Fruit fly (Drosophila melanogaster) whole organism, embryonic: ENCODE measurements around the gene Bace.

ENCODE experiments used
- Atf3 ChIP-seq: fragments of 200-800 bp; sonication (Bioruptor generic); optimal IDR thresholded peaks from 3 replicates; lab custom pipeline; 2016; ENCODE audit warnings: missing biosample characterization, missing genetic modification characterization
- Bdp1 ChIP-seq: fragments of 200-800 bp; sonication (Bioruptor generic); optimal IDR thresholded peaks from 3 replicates; lab custom pipeline; 2016; ENCODE audit warnings: missing biosample characterization, missing genetic modification characterization
- Bgb ChIP-seq: fragments of 200-800 bp; sonication (Bioruptor generic); IDR thresholded peaks from 2 replicates; pipeline ENCODE4 v1.3.6; 2022; ENCODE audit warnings: missing biosample characterization, missing genetic modification characterization; ENCODE audit not compliant: partially characterized antibody
- Blimp-1 ChIP-seq: fragments of 200-800 bp; sonication (Bioruptor generic); optimal IDR thresholded peaks from 3 replicates; lab custom pipeline; 2018; ENCODE audit warnings: missing biosample characterization, missing genetic modification characterization, mild to moderate bottlenecking, moderate library complexity, missing genetic modification reagents
- CG10267 ChIP-seq: fragments of 200-800 bp; sonication (Bioruptor generic); optimal IDR thresholded peaks from 2 replicates; lab custom pipeline; 2018; ENCODE audit warnings: missing biosample characterization, mild to moderate bottlenecking, missing genetic modification characterization, moderate library complexity
- CG12104 ChIP-seq: fragments of 200-800 bp; sonication (Bioruptor generic); optimal IDR thresholded peaks from 3 replicates; lab custom pipeline; 2016; ENCODE audit warnings: missing biosample characterization, missing genetic modification characterization
- CG13287 ChIP-seq: fragments of 200-800 bp; sonication (Bioruptor generic); IDR thresholded peaks from 2 replicates; pipeline ENCODE4 v1.3.6; 2022; ENCODE audit warnings: missing biosample characterization, missing genetic modification characterization; ENCODE audit not compliant: partially characterized antibody
- CG13424 ChIP-seq: fragments of 200-800 bp; sonication (Bioruptor generic); optimal IDR thresholded peaks from 2 replicates; lab custom pipeline; 2019; ENCODE audit warnings: missing biosample characterization, mild to moderate bottlenecking, missing genetic modification characterization, moderate library complexity
- CG13624 ChIP-seq: fragments of 200-800 bp; sonication (Bioruptor generic); optimal IDR thresholded peaks from 2 replicates; lab custom pipeline; 2016; ENCODE audit warnings: missing biosample characterization, missing genetic modification characterization
- CG14710 ChIP-seq: fragments of 200-800 bp; sonication (Bioruptor generic); optimal IDR thresholded peaks from 3 replicates; lab custom pipeline; 2019; ENCODE audit warnings: missing biosample characterization, mild to moderate bottlenecking, missing genetic modification characterization, moderate library complexity
- CG15479 ChIP-seq: fragments of 200-800 bp; sonication (Bioruptor generic); optimal IDR thresholded peaks from 3 replicates; lab custom pipeline; 2019; ENCODE audit warnings: missing biosample characterization, mild to moderate bottlenecking, missing genetic modification characterization, moderate library complexity
- CG15514 ChIP-seq: fragments of 200-800 bp; sonication (Bioruptor generic); optimal IDR thresholded peaks from 3 replicates; lab custom pipeline; 2017; ENCODE audit warnings: missing biosample characterization, missing genetic modification characterization, mild to moderate bottlenecking, moderate library complexity, missing genetic modification reagents
- CG15601 ChIP-seq: fragments of 200-800 bp; sonication (Bioruptor generic); optimal IDR thresholded peaks from 3 replicates; lab custom pipeline; 2019; ENCODE audit warnings: missing biosample characterization, mild to moderate bottlenecking, missing genetic modification characterization, moderate library complexity
- CG1792 ChIP-seq: fragments of 200-800 bp; sonication (Bioruptor generic); optimal IDR thresholded peaks from 2 replicates; lab custom pipeline; 2016; ENCODE audit warnings: missing biosample characterization, missing genetic modification characterization
- CG1832 ChIP-seq: fragments of 200-800 bp; sonication (Bioruptor generic); optimal IDR thresholded peaks from 2 replicates; lab custom pipeline; 2017; ENCODE audit warnings: missing biosample characterization, mild to moderate bottlenecking, missing genetic modification characterization, inconsistent platforms
- CG18599 ChIP-seq: fragments of 200-800 bp; sonication (Bioruptor generic); optimal IDR thresholded peaks from 3 replicates; lab custom pipeline; 2017; ENCODE audit warnings: missing biosample characterization, missing genetic modification characterization, mild to moderate bottlenecking, moderate library complexity, missing genetic modification reagents
- CG30431 ChIP-seq: fragments of 200-800 bp; sonication (Bioruptor generic); optimal IDR thresholded peaks from 2 replicates; lab custom pipeline; 2017; ENCODE audit warnings: missing biosample characterization, missing genetic modification characterization
- CG3838 ChIP-seq: fragments of 200-800 bp; sonication (Bioruptor generic); optimal IDR thresholded peaks from 3 replicates; lab custom pipeline; 2016; ENCODE audit warnings: missing biosample characterization, missing genetic modification characterization
- CoRest ChIP-seq: fragments of 200-800 bp; sonication (Bioruptor generic); optimal IDR thresholded peaks from 3 replicates; lab custom pipeline; 2018; ENCODE audit warnings: missing biosample characterization, mild to moderate bottlenecking, missing genetic modification characterization, moderate library complexity
- D ChIP-seq, 2 experiments: fragments of 200-800 bp in 1 of 2; fragments of >200 bp in 1 of 2; sonication (Bioruptor generic) in 1 of 2; optimal IDR thresholded peaks; 2 replicates in 1 of 2; 3 replicates in 1 of 2; lab custom pipeline; 2017; ENCODE audit warnings: mild to moderate bottlenecking in 1 of 2, missing biosample characterization in 1 of 2, missing genetic modification characterization in 1 of 2, missing genetic modification reagents in 1 of 2
- Drgx ChIP-seq: fragments of 200-800 bp; sonication (Bioruptor generic); IDR thresholded peaks from 2 replicates; pipeline ENCODE4 v1.3.6; 2022; ENCODE audit warnings: missing biosample characterization, missing genetic modification characterization
- E2f2 ChIP-seq: fragments of 200-800 bp; sonication (Bioruptor generic); IDR thresholded peaks from 2 replicates; pipeline ENCODE4 v1.3.6; 2022; ENCODE audit warnings: missing biosample characterization, missing genetic modification characterization
- Ets97D ChIP-seq: fragments of 200-800 bp; sonication (Bioruptor generic); optimal IDR thresholded peaks from 3 replicates; lab custom pipeline; 2016; ENCODE audit warnings: missing biosample characterization, missing genetic modification characterization
- HLH54F ChIP-seq: fragments of 200-800 bp; sonication (Bioruptor generic); optimal IDR thresholded peaks from 3 replicates; lab custom pipeline; 2016; ENCODE audit warnings: missing biosample characterization, missing genetic modification characterization
- HmgD ChIP-seq: fragments of 200-800 bp; sonication (Bioruptor generic); optimal IDR thresholded peaks from 3 replicates; lab custom pipeline; 2016; ENCODE audit warnings: missing biosample characterization, missing genetic modification characterization
- HmgZ ChIP-seq: fragments of 200-800 bp; sonication (Bioruptor generic); optimal IDR thresholded peaks from 2 replicates; lab custom pipeline; 2018; ENCODE audit warnings: missing biosample characterization, mild to moderate bottlenecking, missing genetic modification characterization
- Jarid2 ChIP-seq: fragments of 200-800 bp; sonication (Bioruptor generic); optimal IDR thresholded peaks from 3 replicates; lab custom pipeline; 2017; ENCODE audit warnings: mild to moderate bottlenecking, missing biosample characterization, missing genetic modification reagents, missing genetic modification characterization
- Lhr ChIP-seq: fragments of 200-800 bp; sonication (Bioruptor generic); optimal IDR thresholded peaks from 3 replicates; lab custom pipeline; 2017; ENCODE audit warnings: mild to moderate bottlenecking, missing biosample characterization, missing genetic modification reagents, missing genetic modification characterization
- Lpt ChIP-seq: fragments of >200 bp; optimal IDR thresholded peaks from 2 replicates; lab custom pipeline; 2018; ENCODE audit warnings: missing biosample characterization, missing genetic modification characterization
- MTF-1 ChIP-seq: fragments of 200-800 bp; sonication (Bioruptor generic); optimal IDR thresholded peaks from 2 replicates; lab custom pipeline; 2018; ENCODE audit warnings: missing biosample characterization, mild to moderate bottlenecking, missing genetic modification characterization, borderline replicate concordance
- Max ChIP-seq: fragments of 200-800 bp; sonication (Bioruptor generic); optimal IDR thresholded peaks from 2 replicates; lab custom pipeline; 2016; ENCODE audit warnings: missing biosample characterization, mild to moderate bottlenecking, missing genetic modification characterization
- Nf-YA ChIP-seq: fragments of 200-800 bp; sonication (Bioruptor generic); IDR thresholded peaks from 2 replicates; pipeline ENCODE4 v1.3.6; 2022; ENCODE audit warnings: missing biosample characterization, missing genetic modification characterization
- Pdp1 ChIP-seq, 2 experiments: fragments of 200-800 bp; sonication (Bioruptor generic); optimal IDR thresholded peaks; 3 replicates each; lab custom pipeline; 2016; ENCODE audit warnings: missing biosample characterization in 2 of 2, missing genetic modification characterization in 2 of 2, mild to moderate bottlenecking in 1 of 2, moderate library complexity in 1 of 2
- Scr ChIP-seq: fragments of 200-800 bp; sonication (Bioruptor generic); IDR thresholded peaks from 2 replicates; pipeline ENCODE4 v1.3.6; 2022; ENCODE audit warnings: missing biosample characterization, missing genetic modification characterization; ENCODE audit not compliant: partially characterized antibody
- ato ChIP-seq: fragments of 200-800 bp; sonication (Bioruptor generic); IDR thresholded peaks from 2 replicates; pipeline ENCODE4 v1.3.6; 2022; ENCODE audit warnings: missing biosample characterization, missing genetic modification characterization; ENCODE audit not compliant: partially characterized antibody
- bcd ChIP-seq: fragments of 200-800 bp; sonication (Bioruptor generic); optimal IDR thresholded peaks from 2 replicates; lab custom pipeline; 2017; ENCODE audit warnings: missing biosample characterization, mild to moderate bottlenecking, missing genetic modification characterization
- btn ChIP-seq: fragments of 200-800 bp; sonication (Bioruptor generic); optimal IDR thresholded peaks from 2 replicates; lab custom pipeline; 2016; ENCODE audit warnings: missing biosample characterization, missing genetic modification characterization
- danr ChIP-seq: fragments of 200-800 bp; sonication (Bioruptor generic); IDR thresholded peaks from 2 replicates; pipeline ENCODE4 v1.3.6; 2022; ENCODE audit warnings: missing biosample characterization, missing genetic modification characterization
- fd96Cb ChIP-seq: fragments of 200-800 bp; sonication (Bioruptor generic); optimal IDR thresholded peaks from 2 replicates; lab custom pipeline; 2018; ENCODE audit warnings: missing biosample characterization, mild to moderate bottlenecking, missing genetic modification characterization, moderate library complexity
- grau ChIP-seq: fragments of 200-800 bp; optimal IDR thresholded peaks from 3 replicates; lab custom pipeline; 2019; ENCODE audit warnings: missing biosample characterization, mild to moderate bottlenecking, missing genetic modification characterization, moderate library complexity
- hb ChIP-seq: fragments of 200-800 bp; sonication (Bioruptor generic); IDR thresholded peaks from 3 replicates; pipeline ENCODE4 v1.3.6; 2022; ENCODE audit warnings: missing biosample characterization, missing genetic modification characterization; ENCODE audit not compliant: partially characterized antibody
- kay ChIP-seq: fragments of 200-800 bp; sonication (Bioruptor generic); optimal IDR thresholded peaks from 2 replicates; lab custom pipeline; 2016; ENCODE audit warnings: missing biosample characterization, missing genetic modification characterization
- pho ChIP-seq: fragments of 200-800 bp; sonication (Bioruptor generic); optimal IDR thresholded peaks from 2 replicates; lab custom pipeline; 2016; ENCODE audit warnings: missing biosample characterization, missing genetic modification characterization
- rib ChIP-seq: fragments of 200-800 bp; sonication (Bioruptor generic); IDR thresholded peaks from 2 replicates; pipeline ENCODE4 v1.3.6; 2022; ENCODE audit warnings: missing biosample characterization, missing genetic modification characterization
- slbo ChIP-seq: fragments of 200-800 bp; sonication (Bioruptor generic); IDR thresholded peaks from 2 replicates; pipeline ENCODE4 v1.3.6; 2022; ENCODE audit warnings: missing biosample characterization, missing genetic modification characterization
- stwl ChIP-seq: fragments of 200-800 bp; sonication (Bioruptor generic); optimal IDR thresholded peaks from 3 replicates; lab custom pipeline; 2018; ENCODE audit warnings: missing biosample characterization, mild to moderate bottlenecking, missing genetic modification characterization, moderate library complexity
- trem ChIP-seq: fragments of 200-800 bp; optimal IDR thresholded peaks from 3 replicates; lab custom pipeline; 2019; ENCODE audit warnings: missing biosample characterization, mild to moderate bottlenecking, missing genetic modification characterization, moderate library complexity
- ttk ChIP-seq: fragments of 200-800 bp; sonication (Bioruptor generic); IDR thresholded peaks from 2 replicates; pipeline ENCODE4 v2.1.2; 2022; ENCODE audit warnings: missing biosample characterization, missing genetic modification characterization
- unpg ChIP-seq: fragments of 200-800 bp; sonication (Bioruptor generic); optimal IDR thresholded peaks from 3 replicates; lab custom pipeline; 2018; ENCODE audit warnings: missing biosample characterization, mild to moderate bottlenecking, missing genetic modification characterization, moderate library complexity

Gene Bace

DNA sequence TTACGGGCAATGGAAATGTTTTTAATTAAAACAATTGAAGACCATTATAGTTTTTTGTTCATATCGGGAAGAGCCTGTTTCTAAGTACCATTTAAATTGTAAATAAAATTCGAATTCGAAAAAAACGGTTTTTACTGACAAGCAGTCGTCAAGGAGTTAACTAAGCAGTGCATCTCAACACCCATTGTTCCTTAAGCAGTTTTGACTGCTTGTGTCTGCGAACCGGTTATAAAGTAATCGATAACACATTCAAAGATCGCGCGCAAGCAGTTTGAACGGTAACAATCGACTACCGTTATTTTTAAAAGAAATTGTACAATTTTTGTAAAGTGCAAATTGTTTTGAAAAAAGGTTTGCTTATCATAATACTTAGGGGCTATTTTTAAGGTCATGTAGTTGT lies 18.1 kb downstream of the Bace start (continued):
- TF ChIP-seq D (optimal IDR thresholded peaks at IDR 0.05; lab: Kevin White, UChicago), result peak; percentile 75
- TF ChIP-seq D (GFP tag; optimal IDR thresholded peaks at IDR 0.05; lab: Kevin White, UChicago), result peak; percentile 51
- TF ChIP-seq bcd (GFP tag; lab: Kevin White, UChicago), result no peak
- 0 out of 2 replicates have a peak, but pooled peaks have one; percentile 29 for TF ChIP-seq ato (GFP tag; lab: Robert Waterston, UW)
- no peak for TF ChIP-seq MTF-1
- TF ChIP-seq CG1792 (GFP tag; lab: Kevin White, UChicago), result no peak
- TF ChIP-seq CG12104 (GFP tag; lab: Kevin White, UChicago), result no peak
- peak; percentile 7; the same call in 1 of the 2 replicates for TF ChIP-seq Scr (GFP tag; lab: Robert Waterston, UW)
- peak; percentile 91 for TF ChIP-seq Bdp1 (GFP tag; lab: Kevin White, UChicago)
- TF ChIP-seq Nf-YA (GFP tag; lab: Robert Waterston, UW), result no peak
- peak; percentile 1 for TF ChIP-seq Max
- TF ChIP-seq CG1832, result no peak
- no peak for TF ChIP-seq Atf3
- peak; percentile 90 for TF ChIP-seq E2f2 (GFP tag; lab: Robert Waterston, UW)
- no peak for TF ChIP-seq Drgx
- TF ChIP-seq CG10267 (tag; lab: Kevin White, UChicago), result peak; percentile 78
- TF ChIP-seq kay (GFP tag; lab: Kevin White, UChicago), result no peak
- peak in 1 of 2 experiments; percentile 54 for TF ChIP-seq Pdp1 (GFP tag; optimal IDR thresholded peaks at IDR 0.05; lab: Kevin White, UChicago)
- TF ChIP-seq grau, result no peak
- TF ChIP-seq CG30431, result no peak
- TF ChIP-seq Jarid2 (GFP tag; lab: Kevin White, UChicago), result no peak
- TF ChIP-seq danr (GFP tag; lab: Robert Waterston, UW), result no peak
- TF ChIP-seq Blimp-1 (GFP tag; lab: Kevin White, UChicago), result no peak
- TF ChIP-seq trem (tag; lab: Kevin White, UChicago), result peak; percentile 12
- TF ChIP-seq CG18599 (GFP tag; lab: Kevin White, UChicago), result no peak
- TF ChIP-seq CG14710, result peak; percentile 55
- TF ChIP-seq hb (GFP tag; lab: Robert Waterston, UW), result 0 out of 3 replicates have a peak, but pooled peaks have one; percentile 40
- peak; percentile 20 for TF ChIP-seq CG15601 (tag; lab: Kevin White, UChicago)
- TF ChIP-seq CG15514 (GFP tag; lab: Kevin White, UChicago), result peak; percentile 22
- peak; percentile 63 for TF ChIP-seq CoRest (tag; lab: Kevin White, UChicago)
- peak; percentile 1 for TF ChIP-seq HLH54F (GFP tag; lab: Kevin White, UChicago)
- TF ChIP-seq fd96Cb (tag; lab: Kevin White, UChicago), result no peak
- no peak for TF ChIP-seq ttk (GFP tag; lab: Robert Waterston, UW)
- peak; percentile 87 for TF ChIP-seq Lhr (GFP tag; lab: Kevin White, UChicago)
- no peak for TF ChIP-seq Lpt (GFP tag; lab: Kevin White, UChicago)
- peak; percentile 84 for TF ChIP-seq HmgD
- no peak for TF ChIP-seq btn
- peak; percentile 56; the same call in 1 of the 2 replicates for TF ChIP-seq Bgb (GFP tag; lab: Robert Waterston, UW)
- no peak for TF ChIP-seq CG13424
- no peak for TF ChIP-seq rib (GFP tag; lab: Robert Waterston, UW)
- TF ChIP-seq Ets97D (GFP tag; lab: Kevin White, UChicago), result peak; percentile 61
- TF ChIP-seq pho (GFP tag; lab: Kevin White, UChicago), result peak; percentile 30
- TF ChIP-seq CG3838 (GFP tag; lab: Kevin White, UChicago), result peak; percentile 93
- peak; percentile 41 for TF ChIP-seq CG13287 (GFP tag; lab: Robert Waterston, UW)
- TF ChIP-seq stwl (tag; lab: Kevin White, UChicago), result peak; percentile 86
- peak; percentile 88 for TF ChIP-seq CG15479 (GFP tag; lab: Kevin White, UChicago)
- peak; percentile 51 for TF ChIP-seq HmgZ (tag; lab: Kevin White, UChicago)
- TF ChIP-seq CG13624 (GFP tag; lab: Kevin White, UChicago), result peak; percentile 5
- TF ChIP-seq slbo (GFP tag; lab: Robert Waterston, UW), result 0 out of 2 replicates have a peak, but pooled peaks have one; percentile 17
- no peak for TF ChIP-seq unpg (GFP tag; lab: Kevin White, UChicago)
